Fruit fly (Drosophila melanogaster) whole organism: ENCODE data around the gene Sfp38D.

ENCODE experiments used
- pan ChIP-seq: fragments of >200 bp; optimal IDR thresholded peaks from 2 replicates; lab custom pipeline; 2017
- psq ChIP-seq: fragments of >200 bp; optimal IDR thresholded peaks from 2 replicates; lab custom pipeline; 2017

dm6 chr2L:20638413-20638812 lies 2.3 kb upstream of the Sfp38D start:
- TF ChIP-seq psq (lab: Kevin White, UChicago) = no peak
- no peak for TF ChIP-seq pan (lab: Kevin White, UChicago)
